Comparison of ENCODE assay signal across 5 fruit fly cellular contexts in genomic region chr3L:8681271-8681670, dm6.
TF ChIP-seq lines count a peak whose summit lies in the region.

No protein-coding gene starts in this region.

- no peak for TF ChIP-seq CTCF in whole organism, embryonic (GFP tag; optimal IDR thresholded peaks at IDR 0.05; lab: Kevin White, UChicago)

TF ChIP-seq in whole organism, adult, 20 proteins besides CTCF, POLR2A, EP300 and RAD21:
- TF ChIP-seq CG11617 (GFP tag; optimal IDR thresholded peaks at IDR 0.05; lab: Kevin White, UChicago) (no peak), CG5204 (GFP tag; optimal IDR thresholded peaks at IDR 0.05; lab: Kevin White, UChicago) (no peak), pad (GFP tag; optimal IDR thresholded peaks at IDR 0.05; lab: Kevin White, UChicago) (no peak), tj (GFP tag; optimal IDR thresholded peaks at IDR 0.05; lab: Kevin White, UChicago) (peak; percentile 26), CG33017 (tag; optimal IDR thresholded peaks at IDR 0.05; lab: Kevin White, UChicago) (no peak), ovo (GFP tag; optimal IDR thresholded peaks at IDR 0.05; lab: Kevin White, UChicago) (no peak), bab1 (GFP tag; optimal IDR thresholded peaks at IDR 0.05; lab: Kevin White, UChicago) (peak; percentile 43)

TF ChIP-seq in whole organism, embryonic, 481 proteins besides CTCF, POLR2A, EP300 and RAD21 (continues in another document):
- TF ChIP-seq CG6854 (GFP tag; optimal IDR thresholded peaks at IDR 0.05; lab: Kevin White, UChicago) (no peak), CG9437 (GFP tag; optimal IDR thresholded peaks at IDR 0.05; lab: Kevin White, UChicago) (no peak), Med (GFP tag; lab: Kevin White, UChicago) (peak; percentile 9), inv (GFP tag; IDR thresholded peaks at IDR 0.05; lab: Robert Waterston, UW; ENCODE audit: partially characterized antibody) (no peak), nom (GFP tag; optimal IDR thresholded peaks at IDR 0.05; lab: Kevin White, UChicago) (peak; percentile 2), sd (tag; optimal IDR thresholded peaks at IDR 0.05; lab: Kevin White, UChicago) (peak; percentile 71), CG6175 (GFP tag; IDR thresholded peaks at IDR 0.05; lab: Robert Waterston, UW) (peak; percentile 39; the same call in 1 of the 3 replicates), CG7963 (GFP tag; IDR thresholded peaks at IDR 0.05; lab: Robert Waterston, UW; ENCODE audit: partially characterized antibody) (no peak), CG14667 (GFP tag; IDR thresholded peaks at IDR 0.05; lab: Robert Waterston, UW) (no peak), dm (GFP tag; optimal IDR thresholded peaks at IDR 0.05; lab: Kevin White, UChicago) (no peak), ci (GFP tag; IDR thresholded peaks at IDR 0.05; lab: Robert Waterston, UW) (no peak), ab (GFP tag; optimal IDR thresholded peaks at IDR 0.05; lab: Kevin White, UChicago) (no peak), B-H1 (GFP tag; IDR thresholded peaks at IDR 0.05; lab: Robert Waterston, UW) (no peak), CG6654 (GFP tag; optimal IDR thresholded peaks at IDR 0.05; lab: Kevin White, UChicago) (no peak), klu (GFP tag; IDR thresholded peaks at IDR 0.05; lab: Robert Waterston, UW) (no peak), chinmo (GFP tag; IDR thresholded peaks at IDR 0.05; lab: Robert Waterston, UW; ENCODE audit: partially characterized antibody) (0 out of 4 replicates have a peak, but pooled peaks have one; percentile 8), CG4617 (GFP tag; optimal IDR thresholded peaks at IDR 0.05; lab: Kevin White, UChicago; ENCODE audit: borderline replicate concordance) (no peak), onecut (GFP tag; IDR thresholded peaks at IDR 0.05; lab: Robert Waterston, UW) (no peak), pnt (GFP tag; optimal IDR thresholded peaks at IDR 0.05; lab: Kevin White, UChicago) (no peak), sisA (GFP tag; IDR thresholded peaks at IDR 0.05; lab: Robert Waterston, UW) (no peak), CG16813 (GFP tag; IDR thresholded peaks at IDR 0.05; lab: Robert Waterston, UW; ENCODE audit: partially characterized antibody) (no peak)

TF ChIP-seq in whole organism, prepupa, 60 proteins besides CTCF, POLR2A, EP300 and RAD21:
- TF ChIP-seq CG6854 (GFP tag; optimal IDR thresholded peaks at IDR 0.05; lab: Kevin White, UChicago), result no peak
- peak; percentile 33 for TF ChIP-seq Eip78C (GFP tag; lab: Kevin White, UChicago)
- 0 out of 3 replicates have a peak, but pooled peaks have one; percentile 27 for TF ChIP-seq eg (GFP tag; IDR thresholded peaks at IDR 0.05; lab: Robert Waterston, UW)
- TF ChIP-seq svp (GFP tag; lab: Kevin White, UChicago), result peak; percentile 83
- TF ChIP-seq Sox15 (GFP tag; optimal IDR thresholded peaks at IDR 0.05; lab: Kevin White, UChicago), result no peak
TF ChIP-seq in whole organism, prepupa: peak in this region for 3.

TF ChIP-seq in whole organism, pupa, 21 proteins besides CTCF, POLR2A, EP300 and RAD21:
- TF ChIP-seq fd96Ca (GFP tag; IDR thresholded peaks at IDR 0.05; lab: Robert Waterston, UW) (no peak), CG4496 (GFP tag; IDR thresholded peaks at IDR 0.05; lab: Robert Waterston, UW) (no peak), EcR (GFP tag; optimal IDR thresholded peaks at IDR 0.05; lab: Kevin White, UChicago) (peak; percentile 8), CG8301 (tag; optimal IDR thresholded peaks at IDR 0.05; lab: Kevin White, UChicago) (no peak), CG17806 (tag; optimal IDR thresholded peaks at IDR 0.05; lab: Kevin White, UChicago) (no peak), rn (GFP tag; IDR thresholded peaks at IDR 0.05; lab: Robert Waterston, UW) (no peak)

TF ChIP-seq in whole organism, wandering third instar larva, 38 proteins besides CTCF, POLR2A, EP300 and RAD21:
- TF ChIP-seq Hnf4 (GFP tag; optimal IDR thresholded peaks at IDR 0.05; lab: Kevin White, UChicago) (no peak), CG9705 (GFP tag; optimal IDR thresholded peaks at IDR 0.05; lab: Kevin White, UChicago) (no peak), tai (GFP tag; optimal IDR thresholded peaks at IDR 0.05; lab: Kevin White, UChicago) (no peak), rgr (GFP tag; optimal IDR thresholded peaks at IDR 0.05; lab: Kevin White, UChicago) (no peak), foxo (GFP tag; optimal IDR thresholded peaks at IDR 0.05; lab: Kevin White, UChicago) (peak in 1 of 2 experiments; percentile 18), GATAd (GFP tag; optimal IDR thresholded peaks at IDR 0.05; lab: Kevin White, UChicago) (no peak), h (GFP tag; optimal IDR thresholded peaks at IDR 0.05; lab: Kevin White, UChicago) (peak; percentile 55), woc (GFP tag; optimal IDR thresholded peaks at IDR 0.05; lab: Kevin White, UChicago) (no peak), Mio (GFP tag; optimal IDR thresholded peaks at IDR 0.05; lab: Kevin White, UChicago) (no peak), usp (GFP tag; optimal IDR thresholded peaks at IDR 0.05; lab: Kevin White, UChicago) (no peak), Hr78 (GFP tag; optimal IDR thresholded peaks at IDR 0.05; lab: Kevin White, UChicago) (no peak), OdsH (GFP tag; optimal IDR thresholded peaks at IDR 0.05; lab: Kevin White, UChicago) (no peak), sage (GFP tag; optimal IDR thresholded peaks at IDR 0.05; lab: Kevin White, UChicago) (no peak), ey (GFP tag; optimal IDR thresholded peaks at IDR 0.05; lab: Kevin White, UChicago) (no peak), Dif (GFP tag; optimal IDR thresholded peaks at IDR 0.05; lab: Kevin White, UChicago; ENCODE audit: partially characterized antibody) (no peak), lola (GFP tag; optimal IDR thresholded peaks at IDR 0.05; lab: Kevin White, UChicago) (no peak), pan (optimal IDR thresholded peaks at IDR 0.05; lab: Kevin White, UChicago) (no peak), dsf (GFP tag; optimal IDR thresholded peaks at IDR 0.05; lab: Kevin White, UChicago; ENCODE audit: borderline replicate concordance) (no peak), jim (GFP tag; optimal IDR thresholded peaks at IDR 0.05; lab: Kevin White, UChicago) (no peak), CG32264 (GFP tag; optimal IDR thresholded peaks at IDR 0.05; lab: Kevin White, UChicago) (no peak), Sp1 (GFP tag; optimal IDR thresholded peaks at IDR 0.05; lab: Kevin White, UChicago) (no peak), CrebA (GFP tag; optimal IDR thresholded peaks at IDR 0.05; lab: Kevin White, UChicago; ENCODE audit: borderline replicate concordance) (no peak), Rel (GFP tag; optimal IDR thresholded peaks at IDR 0.05; lab: Kevin White, UChicago) (no peak), Rel (tag; optimal IDR thresholded peaks at IDR 0.05; lab: Kevin White, UChicago) (peak; percentile 27), psq (GFP tag; optimal IDR thresholded peaks at IDR 0.05; lab: Kevin White, UChicago) (no peak), br (GFP tag; optimal IDR thresholded peaks at IDR 0.05; lab: Kevin White, UChicago) (no peak), dl (GFP tag; optimal IDR thresholded peaks at IDR 0.05; lab: Kevin White, UChicago; ENCODE audit: insufficient read depth in 1 of 2, partially characterized antibody in 2 of 2) (no peak)
TF ChIP-seq in whole organism, wandering third instar larva: peak in this region for 3.
